Fruit fly (Drosophila melanogaster) S2 (cell line): Measurements from ENCODE around the gene Atg17.

Experiments used
- CG8478 ChIP-seq: fragments of >200 bp; optimal IDR thresholded peaks from 2 replicates; lab custom pipeline; 2018
- CTCF ChIP-seq, 2 experiments: fragments of >200 bp; optimal IDR thresholded peaks; 2 replicates each; lab custom pipeline; 2018

The Atg17 gene

DNA sequence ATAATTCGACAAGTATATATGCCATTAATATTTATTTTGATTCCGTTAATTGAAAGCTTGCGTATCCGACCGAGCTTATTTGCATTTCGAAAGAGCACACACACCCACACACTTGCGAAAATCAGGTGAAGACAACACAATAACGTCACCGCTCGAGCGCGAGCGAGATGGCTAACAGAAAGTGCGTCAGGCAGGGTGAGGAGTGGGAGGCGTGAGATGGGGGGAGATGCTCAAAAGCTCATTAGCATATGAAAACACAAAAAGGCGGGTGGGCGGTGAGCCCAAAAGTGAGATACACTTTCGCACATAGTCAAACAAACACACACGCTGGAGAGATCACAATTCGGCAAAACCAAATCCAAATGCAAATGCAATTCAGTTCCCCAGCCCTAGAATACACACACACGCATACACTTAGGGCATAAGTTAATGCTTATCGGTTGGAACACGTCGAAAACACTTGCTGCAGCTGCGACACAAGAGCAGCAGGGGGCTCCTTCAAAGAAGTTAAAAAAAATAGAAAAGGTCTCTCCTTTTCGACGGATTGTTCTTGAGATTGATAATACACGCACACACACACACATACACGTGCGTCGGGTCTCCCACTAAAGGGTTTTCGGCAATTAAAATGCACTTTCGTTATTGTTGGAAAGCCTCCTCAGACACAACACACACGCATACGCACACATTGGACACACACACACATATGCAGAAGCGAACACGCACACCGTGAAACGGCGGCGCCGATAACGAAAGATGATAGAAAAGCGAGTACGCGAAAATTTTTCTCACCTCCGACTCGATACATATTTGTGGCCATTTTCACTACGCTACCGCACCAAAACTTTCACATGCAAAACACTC lies 21.6 kb upstream of the Atg17 start:
- no peak for TF ChIP-seq CG8478
- no peak for TF ChIP-seq CTCF (optimal IDR thresholded peaks at IDR 0.05; lab: Kevin White, UChicago)

DNA sequence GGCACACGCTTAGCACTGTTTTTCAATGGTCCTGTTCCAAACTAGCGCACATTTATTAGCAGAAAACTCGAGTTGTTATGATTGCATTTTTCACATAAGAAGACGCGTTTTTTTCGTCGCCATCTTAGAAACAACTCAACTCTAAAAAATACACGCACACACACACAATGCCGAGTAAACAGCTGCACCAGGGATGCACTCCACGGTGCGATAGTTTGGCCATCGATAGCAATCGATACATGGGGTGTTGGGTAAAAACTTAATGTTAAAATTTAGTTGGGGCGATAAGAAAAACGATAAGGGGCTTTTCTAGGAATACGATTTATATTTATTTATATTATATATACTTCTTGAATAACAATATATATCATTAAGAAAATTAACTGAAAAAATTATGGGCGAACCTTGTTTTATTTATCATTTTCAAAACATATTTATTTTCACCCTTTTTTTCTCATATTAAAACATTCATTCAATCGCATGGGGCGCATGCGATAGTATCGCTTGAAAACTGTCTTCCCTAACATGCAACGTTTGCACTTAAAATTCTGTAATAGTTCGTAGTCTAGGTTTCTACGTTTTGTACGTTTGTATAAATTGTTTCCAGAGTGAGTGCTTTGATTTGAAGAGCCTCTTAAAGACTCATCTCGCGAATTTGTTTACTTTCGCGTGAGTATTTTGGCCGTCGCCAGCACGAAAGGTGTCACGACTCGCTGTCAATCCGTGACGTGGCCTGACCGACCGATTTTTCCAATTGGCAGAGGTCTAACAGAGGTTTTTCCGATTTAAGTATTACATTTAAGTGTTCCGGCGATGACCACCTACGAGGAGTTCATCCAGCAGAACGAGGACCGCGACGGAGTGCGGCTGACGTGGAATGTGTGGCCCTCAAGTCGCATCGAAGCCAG lies 20.7 kb upstream of the Atg17 start, which contains the start of the genes MTA1-like and Sec23:
MTA1-like (minus strand) TSS at position 170 of the 908 bp plus-strand sequence.
Sec23 (plus strand) TSS at position 497 of the 908 bp plus-strand sequence.
- TF ChIP-seq CTCF (optimal IDR thresholded peaks at IDR 0.05; lab: Kevin White, UChicago) (no peak), CG8478 (no peak)

DNA sequence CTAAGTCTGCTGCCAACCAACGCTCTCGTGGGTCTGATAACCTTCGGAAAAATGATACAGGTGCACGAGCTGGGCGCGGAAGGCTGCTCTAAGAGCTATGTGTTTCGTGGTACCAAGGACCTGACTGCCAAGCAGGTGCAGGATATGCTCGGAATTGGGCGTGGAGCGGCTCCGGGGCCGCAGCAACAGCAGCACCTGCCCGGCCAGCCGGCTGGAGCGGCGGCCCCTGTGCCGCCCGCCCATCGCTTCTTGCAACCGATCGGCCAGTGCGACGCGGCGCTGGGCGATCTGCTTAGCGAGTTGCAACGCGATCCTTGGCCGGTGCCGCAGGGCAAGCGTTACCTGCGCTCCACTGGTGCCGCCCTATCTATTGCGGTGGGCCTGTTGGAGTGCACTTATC lies 19.6 kb upstream of the Atg17 start:
- TF ChIP-seq CTCF (optimal IDR thresholded peaks at IDR 0.05; lab: Kevin White, UChicago) (no peak), CG8478 (no peak)

DNA sequence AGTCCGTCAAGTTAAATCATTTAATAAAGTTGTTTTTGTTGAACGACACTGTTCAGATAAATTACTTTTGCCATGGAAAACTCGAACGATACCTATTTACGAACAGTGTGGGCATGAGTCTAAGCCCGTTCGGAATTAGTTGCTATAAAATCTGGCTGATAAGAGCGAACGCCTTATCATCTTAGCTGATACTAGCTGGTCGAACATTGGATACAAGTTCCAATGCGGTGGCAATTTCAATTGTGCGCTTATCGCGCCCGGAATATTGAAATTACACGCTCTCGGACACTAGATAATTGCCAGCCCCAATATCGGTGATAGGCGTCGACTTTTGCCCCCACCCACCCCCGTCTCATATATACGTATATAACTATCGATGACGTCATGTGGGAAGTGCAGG lies 15.6 kb upstream of the Atg17 start:
- no peak for TF ChIP-seq CG8478
- no peak for TF ChIP-seq CTCF (optimal IDR thresholded peaks at IDR 0.05; lab: Kevin White, UChicago)

DNA sequence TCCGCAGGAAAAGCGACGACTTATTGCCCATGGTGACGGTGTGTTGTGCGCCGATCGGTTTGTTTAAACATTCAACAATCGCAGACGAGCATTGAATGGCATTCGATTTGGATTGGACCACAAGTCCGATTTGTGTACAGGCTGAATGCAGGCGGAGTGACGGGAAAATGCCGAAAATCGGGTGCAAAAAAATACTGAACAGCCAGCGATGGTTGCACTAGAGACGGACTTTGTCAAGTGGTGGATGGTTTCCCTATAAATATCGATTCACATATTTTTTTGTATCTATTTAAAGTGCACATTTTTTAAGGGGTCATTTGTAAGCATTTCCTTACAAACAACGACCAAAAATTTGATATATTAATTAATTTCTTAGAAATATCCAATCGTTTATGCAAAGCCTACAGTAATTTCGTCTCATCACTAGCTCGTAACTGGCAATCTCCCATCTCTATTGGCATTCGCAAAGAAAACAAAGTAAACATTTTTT lies 14.8 kb upstream of the Atg17 start, which contains the start of the genes elm and MED27:
elm (minus strand) TSS at position 170 of the 490 bp plus-strand sequence.
MED27 (plus strand) TSS at position 448 of the 490 bp plus-strand sequence.
- no peak for TF ChIP-seq CTCF (optimal IDR thresholded peaks at IDR 0.05; lab: Kevin White, UChicago)
- TF ChIP-seq CG8478, result no peak

DNA sequence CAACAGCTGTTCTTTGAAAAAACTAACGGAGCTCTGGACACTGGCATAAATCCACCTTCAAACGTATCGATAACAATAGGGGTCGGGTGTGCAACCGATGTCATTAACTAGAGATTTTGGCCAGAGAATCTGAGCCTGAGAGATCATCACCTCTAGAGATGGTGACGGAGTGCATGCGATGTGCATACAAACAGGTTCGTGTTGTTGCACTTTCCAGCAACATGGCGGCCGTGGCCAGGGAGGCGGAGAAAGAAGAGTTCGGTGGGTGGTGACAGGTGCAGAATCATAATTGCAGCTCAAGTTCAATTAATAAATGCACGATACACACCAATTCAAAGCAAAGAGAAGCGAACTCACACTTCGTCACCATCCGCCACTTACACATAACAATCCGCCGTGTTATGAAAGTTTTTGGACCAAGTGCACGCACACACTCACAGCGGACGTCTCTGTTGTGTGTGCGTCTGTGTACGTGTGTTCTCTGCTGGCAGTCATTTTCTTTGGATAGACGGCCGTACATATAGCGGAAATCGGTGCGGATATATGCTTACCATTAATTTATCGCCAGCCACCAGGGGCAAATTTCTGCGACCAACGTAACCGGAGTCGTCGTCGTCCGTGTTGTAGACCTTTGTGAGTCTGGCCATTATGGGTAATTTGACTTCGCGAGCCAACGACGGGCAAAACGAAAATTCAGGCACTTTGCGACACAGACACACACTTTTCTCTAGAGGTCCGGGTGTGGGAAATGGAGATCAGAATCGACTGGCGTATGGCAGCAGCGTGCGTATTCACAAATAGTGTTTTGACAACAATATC lies 10.3 kb upstream of the Atg17 start:
- no peak for TF ChIP-seq CTCF (optimal IDR thresholded peaks at IDR 0.05; lab: Kevin White, UChicago)
- TF ChIP-seq CG8478, result no peak

DNA sequence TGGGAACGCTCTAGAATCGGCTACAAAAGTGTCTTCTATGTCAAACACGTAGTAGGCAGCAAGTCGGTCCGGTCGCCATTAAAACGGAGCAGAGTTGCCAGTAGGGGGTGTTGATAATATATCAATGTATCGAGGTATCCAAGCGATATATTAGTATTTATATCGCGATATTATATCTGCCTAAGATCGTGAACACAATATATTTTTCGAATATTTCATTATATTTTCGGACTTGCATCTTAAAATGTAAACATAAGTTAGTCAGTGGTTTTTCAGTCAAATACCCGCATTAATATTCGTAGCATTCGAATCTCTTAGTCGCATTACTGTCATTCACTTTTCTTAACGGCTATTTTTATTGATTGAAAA lies 9.7 kb upstream of the Atg17 start, which contains the start of gene CG2182:
CG2182 (minus strand) TSS at position 84 of the 369 bp plus-strand sequence.
- no peak for TF ChIP-seq CG8478
- no peak for TF ChIP-seq CTCF (optimal IDR thresholded peaks at IDR 0.05; lab: Kevin White, UChicago)

DNA sequence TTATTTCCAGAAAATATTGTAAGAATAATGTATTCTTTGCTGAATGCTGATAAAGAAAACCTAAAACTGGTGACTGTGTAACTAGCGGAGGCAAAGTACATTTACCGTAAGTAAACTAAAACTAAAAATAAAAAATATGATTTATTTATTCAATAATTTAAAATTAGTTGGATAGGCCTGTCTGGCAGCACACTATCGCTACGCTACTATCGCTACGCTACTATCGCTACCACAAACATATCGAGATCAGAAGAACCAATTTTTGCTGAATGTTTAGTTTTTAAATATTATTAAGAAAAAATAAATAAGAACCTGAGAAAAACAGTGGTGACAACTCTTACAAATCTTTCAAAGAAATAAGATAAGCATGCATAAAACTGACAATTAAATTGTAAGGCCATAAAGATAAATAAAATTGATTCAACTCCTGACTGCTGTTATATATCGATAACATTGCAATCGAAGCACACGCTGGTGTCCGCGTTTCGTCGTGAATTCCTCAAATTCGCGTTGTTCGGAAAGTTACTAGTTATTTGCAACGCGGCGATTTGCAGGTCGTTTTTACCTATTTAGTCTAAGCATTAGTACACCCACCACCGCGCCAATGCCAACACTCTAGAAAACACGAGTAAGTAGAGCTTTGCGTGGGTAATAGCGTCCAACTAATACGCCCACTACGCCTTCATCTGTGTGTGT lies 9.2 kb upstream of the Atg17 start, which contains the start of gene Wdr33:
Wdr33 (plus strand) TSS at position 438 of the 696 bp plus-strand sequence.
- TF ChIP-seq CG8478, result no peak
- TF ChIP-seq CTCF (optimal IDR thresholded peaks at IDR 0.05; lab: Kevin White, UChicago), result no peak

DNA sequence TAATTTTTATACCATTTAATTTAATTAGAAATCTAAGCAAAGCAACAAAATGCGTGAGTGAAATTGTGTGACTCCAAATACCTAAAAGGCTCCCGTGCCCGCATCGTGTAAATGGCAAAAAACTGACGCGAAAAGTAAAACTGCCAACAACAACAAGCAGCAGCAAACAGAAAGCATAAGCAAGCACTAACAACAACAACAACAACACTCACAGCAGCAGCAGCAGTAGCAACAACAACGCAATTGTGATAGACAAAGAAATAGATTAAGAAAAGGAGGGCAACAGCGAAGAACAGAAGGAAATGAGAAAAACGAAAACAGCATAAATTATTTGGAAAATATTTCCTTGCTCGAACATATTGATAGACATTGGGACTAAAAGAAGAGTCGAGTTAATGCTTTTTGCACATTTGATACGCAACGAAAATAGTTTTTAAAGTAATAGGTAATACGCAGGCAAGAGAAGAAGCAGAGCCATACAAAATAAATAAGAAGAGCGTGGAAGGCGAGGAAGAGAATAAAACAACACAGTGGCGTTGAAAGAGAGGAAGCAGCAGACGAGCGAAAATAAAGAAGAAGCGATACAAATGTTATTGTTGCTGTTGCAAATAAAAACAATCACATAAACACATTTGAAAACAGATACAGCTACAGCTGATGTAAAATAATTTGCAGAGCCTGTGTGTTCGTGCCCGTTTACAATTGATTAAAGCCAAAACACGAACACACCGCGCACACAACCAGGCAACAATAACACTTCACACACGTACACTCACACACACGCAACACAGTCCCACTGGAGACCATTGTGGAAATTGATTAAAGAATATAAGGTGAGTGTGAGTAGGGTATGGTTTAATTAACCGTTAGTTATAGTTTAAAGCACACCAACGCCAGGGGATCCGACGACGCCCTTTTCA lies 487 bp downstream of the Atg17 start:
- TF ChIP-seq CTCF (optimal IDR thresholded peaks at IDR 0.05; lab: Kevin White, UChicago) (no peak), CG8478 (no peak)

DNA sequence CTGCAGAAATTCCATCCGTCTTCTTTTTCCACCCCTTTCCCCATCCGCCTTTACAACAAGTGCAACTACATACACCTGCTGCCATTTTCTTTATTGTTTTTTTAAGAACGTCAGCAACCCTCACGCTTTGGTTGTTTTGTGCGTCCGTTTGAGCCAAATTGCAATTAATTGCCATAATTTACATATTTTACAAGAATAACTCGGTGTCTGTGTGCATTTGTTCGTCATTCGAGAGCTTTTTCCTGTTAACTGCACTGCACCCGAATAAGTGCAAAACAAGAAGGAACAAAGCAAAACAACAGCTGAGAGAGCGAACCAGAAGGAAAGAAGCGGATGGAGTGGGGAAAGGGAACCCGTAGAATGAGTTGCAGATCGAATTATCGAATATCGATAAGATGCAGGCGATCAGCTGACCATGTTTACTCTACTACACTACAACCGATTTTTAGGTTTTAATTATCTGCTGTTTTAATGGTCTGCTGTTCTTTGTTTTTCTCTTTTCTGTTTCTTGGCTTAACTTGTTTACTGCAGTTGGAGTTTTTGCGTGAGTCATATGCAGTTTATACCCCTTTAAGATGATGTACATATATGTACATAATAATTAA lies 1.2 kb downstream of the Atg17 start:
- TF ChIP-seq CTCF (optimal IDR thresholded peaks at IDR 0.05; lab: Kevin White, UChicago) (no peak), CG8478 (no peak)

DNA sequence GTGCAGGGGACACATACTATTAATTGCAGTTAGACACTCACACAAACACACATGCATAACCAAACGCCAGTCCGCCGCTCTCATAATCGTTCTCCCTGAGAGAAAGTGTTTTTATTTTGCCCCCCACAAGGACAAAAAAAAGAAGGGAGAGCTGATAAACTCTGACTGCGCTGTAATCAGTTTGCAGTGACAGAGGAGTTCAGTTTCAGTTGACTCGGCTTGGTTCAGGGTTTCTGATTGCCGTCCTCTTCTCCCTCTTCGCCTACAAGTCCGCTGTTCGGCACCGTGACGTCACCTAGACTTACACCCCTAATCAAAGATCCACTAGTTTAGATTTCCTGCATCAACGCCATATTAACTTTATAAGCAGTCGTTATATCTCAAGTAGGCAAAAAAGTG lies 1.8 kb downstream of the Atg17 start:
- no peak for TF ChIP-seq CG8478

DNA sequence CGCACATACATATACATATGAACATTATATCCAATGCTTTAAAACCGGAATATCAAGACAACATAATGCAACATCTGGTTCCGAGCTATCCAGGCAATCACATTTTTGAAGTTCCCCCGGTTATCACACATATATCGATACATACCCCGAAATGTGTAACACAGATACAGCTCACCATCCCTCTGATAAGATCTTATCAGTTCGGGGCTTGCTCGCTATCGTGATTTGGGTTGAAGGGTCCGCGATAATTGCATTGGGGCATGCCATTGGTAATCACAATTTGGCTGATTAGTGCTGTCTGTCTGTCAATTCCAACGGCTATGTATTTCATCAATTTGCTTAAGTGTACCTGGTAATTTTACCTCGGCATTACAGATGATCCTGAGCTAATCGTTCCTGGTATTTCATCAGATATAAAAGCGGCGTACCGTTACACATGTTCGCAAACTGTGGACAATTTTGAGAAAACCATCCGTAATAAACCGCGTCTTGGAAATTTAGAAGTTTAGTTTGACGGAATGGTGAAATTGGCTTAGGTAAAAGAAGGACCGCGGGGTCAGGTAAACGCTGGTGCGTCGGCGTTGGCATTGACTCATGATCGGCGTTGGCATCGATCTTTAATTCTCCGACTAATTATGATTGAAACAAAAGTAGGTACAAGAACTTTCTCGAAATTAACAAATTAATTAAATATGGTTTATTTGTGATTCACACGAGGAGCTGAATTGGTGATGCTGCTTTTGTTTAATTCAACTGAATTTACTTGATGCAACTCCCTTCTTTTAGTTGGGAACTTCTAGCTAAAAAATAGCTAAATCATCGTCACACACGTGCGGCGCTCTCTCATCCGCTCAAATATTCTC lies 2.5 kb downstream of the Atg17 start:
- TF ChIP-seq CG8478 (no peak), CTCF (optimal IDR thresholded peaks at IDR 0.05; lab: Kevin White, UChicago) (no peak)
